Worm (Caenorhabditis elegans): ENCODE results near the gene unc-1.

unc-1 gene

DNA sequence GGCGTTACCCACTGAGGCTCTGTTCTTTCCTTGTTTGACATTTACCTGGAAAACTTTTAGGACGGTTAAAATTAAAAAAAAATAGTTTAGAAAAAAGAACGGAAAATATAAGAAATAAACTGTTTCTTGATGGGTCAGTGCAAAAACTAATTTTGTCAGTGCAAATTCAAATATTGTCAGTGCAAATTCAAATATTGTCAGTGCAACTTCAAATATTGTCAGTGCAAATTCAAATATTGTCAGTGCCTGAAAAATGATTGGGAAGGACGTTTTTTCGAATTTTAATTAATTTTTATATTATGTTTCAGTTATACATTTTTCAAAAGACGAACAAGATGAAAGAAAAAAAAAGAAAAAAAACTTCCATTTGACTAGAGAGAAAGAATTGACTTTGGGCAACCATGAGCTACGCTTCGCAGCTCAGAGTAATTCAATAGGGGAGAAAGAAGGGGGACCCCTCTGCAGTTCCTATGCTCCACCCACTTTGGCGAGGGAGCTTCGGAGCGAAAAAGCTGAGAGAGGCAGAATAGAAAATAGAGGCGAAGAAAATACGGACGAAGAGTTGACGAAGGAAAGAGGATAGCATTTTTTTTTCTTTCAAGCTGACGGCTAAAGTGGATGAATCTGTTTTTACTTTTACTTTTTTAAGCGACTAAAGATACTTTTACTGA is at the start of gene unc-1:
Gene unc-1 (minus strand): TSS at position 51 of the 671 bp plus-strand sequence.
- no peak for TF ChIP-seq unc-62 (GFP tag; optimal IDR thresholded peaks at IDR 0.05)

DNA sequence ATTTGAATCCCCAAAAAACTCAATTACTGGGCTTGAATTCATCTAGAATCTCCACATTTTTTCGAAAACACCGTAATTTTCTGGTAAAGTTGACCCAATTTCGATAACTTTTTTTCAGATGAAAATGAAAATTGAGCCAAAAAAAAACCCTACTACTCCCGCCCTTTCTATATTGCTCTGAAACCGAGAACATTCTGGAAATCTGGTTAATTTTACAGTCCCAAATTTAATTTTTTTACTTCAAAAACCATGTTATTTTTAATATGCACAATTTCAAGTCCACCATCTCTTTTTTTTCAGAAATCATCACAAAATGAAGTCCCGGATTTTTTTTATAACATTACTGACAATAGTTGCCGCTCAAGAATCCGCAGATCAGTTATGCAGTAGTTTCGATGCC is 49.4 kb upstream of the unc-1 start, which contains the start of gene C05D9.3:
Gene C05D9.3 (plus strand): TSS at position 301 of the 400 bp plus-strand sequence.
- TF ChIP-seq unc-62 (GFP tag; optimal IDR thresholded peaks at IDR 0.05), result no peak

- TF ChIP-seq unc-62 (GFP tag; optimal IDR thresholded peaks at IDR 0.05), result no peak
These were observed 48.5 kb upstream of the unc-1 start for ce11 chrX:1110723-1111122.

ce11 chrX:1108874-1109273 is 46.6 kb upstream of the unc-1 start:
- TF ChIP-seq unc-62 (GFP tag; optimal IDR thresholded peaks at IDR 0.05), result no peak

DNA sequence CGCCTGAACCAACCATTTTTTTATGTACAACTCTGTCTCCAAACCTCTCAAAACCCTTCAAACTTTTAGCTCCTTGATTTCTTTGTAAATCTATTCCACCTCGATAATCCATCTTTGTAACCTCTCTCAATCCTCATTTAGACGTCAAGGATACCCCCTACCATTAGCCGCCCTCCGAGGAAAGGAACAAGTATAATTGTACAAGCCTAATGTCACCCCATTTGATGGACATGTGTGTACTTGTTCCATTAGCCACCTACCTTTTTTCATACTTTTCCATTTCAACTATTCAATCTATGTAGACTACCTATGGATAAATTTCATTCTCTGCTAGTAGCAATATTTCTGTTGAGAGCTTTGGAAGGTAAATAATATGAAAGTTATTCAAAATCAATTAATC is 45.5 kb upstream of the unc-1 start, which contains the start of gene C05D9.4:
Gene C05D9.4 (plus strand): TSS at position 301 of the 400 bp plus-strand sequence.
- no peak for TF ChIP-seq unc-62 (GFP tag; optimal IDR thresholded peaks at IDR 0.05)

DNA sequence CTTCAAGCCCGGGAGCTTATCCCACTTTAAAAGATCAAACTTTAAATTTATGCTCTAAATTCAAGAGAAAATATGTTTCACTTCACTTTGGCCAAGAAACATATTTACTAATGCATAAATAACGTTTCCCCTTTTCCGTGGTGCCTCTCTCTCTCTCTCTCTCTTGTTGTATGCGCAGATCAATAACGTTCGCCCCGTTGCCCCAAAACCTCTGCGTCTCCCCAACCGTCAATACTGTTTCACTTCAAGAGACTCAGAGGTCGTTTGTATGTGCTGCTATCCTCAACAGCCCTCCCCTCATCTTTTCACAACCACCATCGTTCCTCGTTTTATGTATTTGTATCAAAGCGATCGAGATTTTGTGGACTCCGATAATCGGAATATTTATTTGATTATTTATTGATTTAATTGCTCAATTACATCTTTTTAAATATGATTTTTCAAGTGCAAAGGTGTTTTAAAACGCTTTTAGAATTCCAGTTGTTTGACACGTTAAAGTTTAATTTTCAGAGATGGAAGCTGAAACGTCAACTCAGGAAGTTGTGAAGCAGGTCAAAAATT is 41.5 kb upstream of the unc-1 start, which contains the start of gene ife-4:
Gene ife-4 (plus strand): TSS at position 511 of the 561 bp plus-strand sequence.
- no peak for TF ChIP-seq unc-62 (GFP tag; optimal IDR thresholded peaks at IDR 0.05)

DNA sequence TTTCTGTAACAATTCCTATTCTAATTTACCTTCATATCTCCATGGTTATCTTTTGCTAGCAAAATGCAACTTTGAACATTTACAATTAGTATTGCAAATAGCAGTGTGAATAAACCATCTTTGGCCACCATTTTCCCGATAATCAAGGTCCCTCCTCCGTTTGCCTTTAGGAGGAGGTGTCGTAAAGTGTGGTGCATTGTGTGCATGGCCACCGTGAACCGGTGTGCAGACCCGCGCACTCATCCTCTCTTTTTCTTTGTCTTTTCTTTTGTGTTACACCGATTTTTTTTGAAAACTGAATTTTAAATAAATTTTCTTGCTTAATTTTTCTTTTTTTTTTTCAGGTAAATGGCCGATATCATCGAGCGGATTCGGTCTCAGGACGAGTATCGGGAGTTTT is 34.6 kb upstream of the unc-1 start, which contains the start of the genes pigx-1 and rme-6:
Gene pigx-1 (minus strand): TSS at position 206 of the 400 bp plus-strand sequence.
Gene rme-6 (plus strand): TSS at position 345 of the 400 bp plus-strand sequence.
- no peak for TF ChIP-seq unc-62 (GFP tag; optimal IDR thresholded peaks at IDR 0.05)

DNA sequence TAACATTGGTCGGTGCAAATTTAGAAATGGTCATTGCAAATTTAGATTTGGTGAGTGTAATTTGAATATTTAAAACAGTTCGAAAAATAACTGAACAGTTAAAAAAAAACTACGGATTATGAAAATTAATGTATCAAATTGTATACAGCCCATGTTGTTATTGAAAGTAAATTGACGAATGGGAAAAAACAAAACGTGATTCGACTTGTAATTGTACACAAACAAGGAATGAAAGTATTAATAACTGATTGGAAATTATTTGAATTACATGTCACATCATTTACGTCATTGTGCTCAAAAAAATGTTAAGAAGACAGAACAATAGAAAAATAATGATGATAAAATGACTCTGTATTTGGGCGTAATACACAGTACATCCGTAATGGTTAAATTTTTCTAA is 32.1 kb upstream of the unc-1 start:
- TF ChIP-seq unc-62 (GFP tag; optimal IDR thresholded peaks at IDR 0.05), result no peak

DNA sequence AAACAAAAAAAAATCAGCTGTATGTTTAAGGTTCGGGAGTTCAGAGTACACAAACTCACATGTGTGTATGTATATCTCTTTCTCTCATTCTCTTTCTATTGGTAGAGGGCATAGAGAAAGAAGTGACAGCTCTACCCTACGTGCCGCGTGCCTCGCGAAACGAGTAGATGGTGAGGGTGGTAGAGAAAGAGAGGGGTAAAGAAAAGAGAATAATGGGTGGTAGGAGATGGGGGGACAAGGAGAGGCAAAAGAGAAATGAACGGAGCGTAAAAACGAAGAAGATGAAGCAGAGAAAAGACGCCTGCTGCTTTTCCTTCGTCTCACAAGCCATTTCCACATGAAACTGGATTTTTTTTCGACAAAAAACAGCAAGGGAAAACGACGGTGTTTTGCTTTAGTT is 30.9 kb upstream of the unc-1 start:
- no peak for TF ChIP-seq unc-62 (GFP tag; optimal IDR thresholded peaks at IDR 0.05)

DNA sequence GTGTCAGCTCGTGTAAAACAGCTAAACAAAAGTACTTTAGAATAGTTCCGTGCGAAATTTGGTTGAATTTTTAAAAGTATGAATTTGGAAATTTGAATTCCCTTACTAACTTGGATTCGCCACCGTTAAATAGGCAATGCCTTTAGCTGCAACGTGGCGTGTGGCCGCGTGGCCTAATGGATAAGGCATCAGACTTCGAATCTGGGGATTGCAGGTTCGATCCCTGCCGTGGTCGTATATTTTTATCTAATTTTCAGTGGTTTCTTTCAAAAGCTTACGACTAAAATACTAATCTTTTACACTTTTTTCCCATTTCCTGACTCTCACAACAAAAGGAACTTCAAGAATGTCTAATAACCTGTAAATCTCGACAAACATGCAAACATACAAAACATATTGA is 27.4 kb upstream of the unc-1 start:
- no peak for TF ChIP-seq unc-62 (GFP tag; optimal IDR thresholded peaks at IDR 0.05)

DNA sequence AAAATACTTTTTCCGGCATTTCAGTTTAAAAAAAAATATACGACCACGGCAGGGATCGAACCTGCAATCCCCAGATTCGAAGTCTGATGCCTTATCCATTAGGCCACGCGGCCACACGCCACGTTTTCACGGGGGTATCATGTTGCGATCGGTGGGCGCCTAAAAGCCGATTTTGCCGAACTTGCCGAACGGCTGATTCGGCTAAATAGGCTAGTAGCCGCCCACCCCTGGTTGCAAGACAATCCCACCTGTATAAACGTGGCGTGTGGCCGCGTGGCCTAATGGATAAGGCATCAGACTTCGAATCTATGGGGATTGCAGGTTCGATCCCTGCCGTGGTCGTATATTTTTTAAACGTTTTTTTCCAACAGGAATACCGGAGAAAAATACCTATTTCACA is 26.9 kb upstream of the unc-1 start:
- no peak for TF ChIP-seq unc-62 (GFP tag; optimal IDR thresholded peaks at IDR 0.05)

- no peak for TF ChIP-seq unc-62 (GFP tag; optimal IDR thresholded peaks at IDR 0.05)
These were observed 25.8 kb upstream of the unc-1 start, which contains the start of gene rei-2 for ce11 chrX:1088048-1088447. Gene rei-2, minus strand, starts transcription at chrX:1088148.

DNA sequence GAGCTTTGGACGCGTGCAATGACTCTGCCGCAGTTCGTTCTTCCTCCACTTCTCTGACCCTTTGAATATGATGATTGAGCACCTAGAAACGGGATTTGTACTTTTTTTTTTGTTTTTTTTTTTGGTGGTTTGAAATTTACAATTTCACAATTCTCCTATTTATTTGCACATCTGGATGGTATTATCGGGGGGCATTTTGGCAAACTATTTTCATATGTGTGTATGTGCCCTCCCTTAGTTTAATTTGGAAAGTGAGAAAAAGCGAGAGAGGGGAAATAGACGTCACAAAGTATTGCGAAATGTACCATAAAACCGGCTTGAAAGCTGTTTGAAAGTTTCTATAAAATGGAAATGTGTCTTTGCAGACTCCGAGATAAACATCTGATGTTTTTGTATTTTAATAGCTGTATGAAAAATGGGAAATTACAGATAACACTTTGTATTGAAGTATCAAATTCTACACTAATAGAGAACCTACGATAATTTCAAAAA is 24.2 kb upstream of the unc-1 start:
- TF ChIP-seq unc-62 (GFP tag; optimal IDR thresholded peaks at IDR 0.05), result no peak

DNA sequence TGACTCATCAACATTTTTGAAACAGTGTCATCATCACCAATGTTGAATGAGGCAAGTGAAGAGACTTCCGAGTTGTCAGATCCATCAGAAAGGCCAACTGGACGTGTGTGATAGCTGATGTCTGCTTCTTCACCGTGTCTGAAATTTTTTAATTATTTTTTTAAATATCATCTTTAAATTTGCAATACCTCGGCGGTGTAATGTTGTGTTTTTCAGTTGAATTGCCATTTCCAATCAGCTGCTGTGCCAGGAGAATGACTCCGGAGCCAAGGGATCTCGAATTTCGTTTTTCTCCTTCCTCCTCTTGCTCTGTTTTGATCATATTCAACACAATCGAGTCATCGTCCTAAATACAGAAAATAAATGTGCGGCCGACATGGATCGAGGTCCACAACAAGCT is 22.7 kb upstream of the unc-1 start:
- TF ChIP-seq unc-62 (GFP tag; optimal IDR thresholded peaks at IDR 0.05), result no peak

DNA sequence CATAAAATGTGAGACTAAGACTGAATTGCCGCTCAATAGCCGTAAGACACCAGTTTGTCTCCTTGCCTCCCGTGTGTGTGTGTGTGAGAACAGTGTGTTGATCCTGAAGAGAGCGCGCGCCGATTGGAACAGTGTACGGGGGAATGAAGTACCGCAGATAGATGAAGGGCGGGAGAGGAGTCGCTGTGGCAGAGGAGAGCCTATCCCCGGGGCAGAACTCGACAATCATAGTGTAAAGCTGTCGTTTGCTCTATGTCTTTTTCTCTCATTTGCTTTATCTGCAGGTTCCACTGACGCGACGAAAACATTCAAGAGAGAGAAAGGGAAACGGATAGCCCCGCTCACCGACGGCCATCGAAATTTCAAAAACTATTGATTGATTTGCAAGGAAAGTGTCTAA is 19.7 kb upstream of the unc-1 start:
- TF ChIP-seq unc-62 (GFP tag; optimal IDR thresholded peaks at IDR 0.05), result no peak

DNA sequence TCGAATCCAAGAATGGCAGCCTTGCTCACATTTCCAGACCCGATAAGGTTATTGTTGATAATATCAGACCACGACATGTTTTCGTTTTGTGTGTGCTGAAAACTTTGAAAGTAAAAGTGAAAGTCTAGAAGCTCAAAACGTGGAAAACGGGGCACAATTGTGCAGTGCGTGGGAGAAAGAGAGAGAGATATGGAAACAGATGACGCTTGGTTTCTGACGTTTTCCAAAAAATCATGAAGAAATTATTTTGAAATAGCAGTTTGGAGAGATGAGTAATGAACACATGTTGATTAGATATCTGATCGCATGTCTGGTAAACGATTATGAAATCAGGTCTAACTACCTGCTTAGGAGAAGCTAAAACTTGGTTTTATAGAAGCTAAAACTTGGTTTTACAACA is 18.3 kb upstream of the unc-1 start, which contains the start of gene pfn-3:
Gene pfn-3 (minus strand): TSS at position 101 of the 400 bp plus-strand sequence.
- no peak for TF ChIP-seq unc-62 (GFP tag; optimal IDR thresholded peaks at IDR 0.05)

DNA sequence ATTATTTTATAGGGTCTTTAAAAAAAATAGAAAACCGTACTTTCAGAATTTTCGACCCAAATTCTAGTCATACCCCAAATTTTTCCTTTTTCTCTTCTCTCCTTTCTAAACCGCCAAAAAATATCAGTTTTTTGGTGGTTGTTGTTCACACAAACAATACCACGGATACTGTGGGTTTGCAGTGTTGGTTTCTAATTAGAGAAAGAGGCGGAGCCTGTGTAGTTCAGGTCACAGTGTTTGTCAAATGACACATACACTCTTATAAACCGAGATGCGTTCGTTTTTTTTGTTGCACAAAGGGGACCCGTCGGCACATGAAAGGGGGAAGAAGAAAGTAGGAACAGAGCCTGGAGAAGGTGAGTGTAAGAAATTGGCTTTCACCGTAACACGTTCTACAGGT is 9.9 kb upstream of the unc-1 start, which contains the start of gene lim-6:
Gene lim-6 (plus strand): TSS at position 301 of the 400 bp plus-strand sequence.
- TF ChIP-seq unc-62 (GFP tag; optimal IDR thresholded peaks at IDR 0.05), result no peak
